Fruit fly (Drosophila melanogaster) whole organism, adult: Measurements from ENCODE around the gene Sfp33A4.

Source experiments
- CG12768 ChIP-seq: fragments of 200-800 bp; sonication (Bioruptor generic); optimal IDR thresholded peaks from 2 replicates; lab custom pipeline; 2017; ENCODE audit warnings: missing biosample characterization, missing genetic modification characterization, mild to moderate bottlenecking, moderate library complexity, missing genetic modification reagents
- CG1620 ChIP-seq: fragments of 200-800 bp; sonication (Bioruptor generic); optimal IDR thresholded peaks from 2 replicates; lab custom pipeline; 2016; ENCODE audit warnings: missing biosample characterization, missing genetic modification characterization
- CG7045 ChIP-seq: fragments of 200-800 bp; sonication (Bioruptor generic); optimal IDR thresholded peaks from 2 replicates; lab custom pipeline; 2017; ENCODE audit warnings: missing biosample characterization, mild to moderate bottlenecking, missing genetic modification characterization
- ovo ChIP-seq: fragments of 200-800 bp; sonication (Bioruptor generic); optimal IDR thresholded peaks from 2 replicates; lab custom pipeline; 2016; ENCODE audit warnings: missing biosample characterization, missing genetic modification characterization
- tj ChIP-seq: fragments of 200-800 bp; sonication (Bioruptor generic); optimal IDR thresholded peaks from 3 replicates; lab custom pipeline; 2017; ENCODE audit warnings: missing biosample characterization, mild to moderate bottlenecking, missing genetic modification characterization, moderate library complexity

- TF ChIP-seq CG12768 (GFP tag; lab: Kevin White, UChicago) (no peak), CG7045 (GFP tag; lab: Kevin White, UChicago) (no peak), tj (GFP tag; lab: Kevin White, UChicago) (no peak), ovo (GFP tag; lab: Kevin White, UChicago) (no peak), CG1620 (GFP tag; lab: Kevin White, UChicago) (no peak)
These were observed 3.3 kb upstream of the Sfp33A4 start, which contains the start of gene CG45011 for dm6 chr2L:11833786-11834185.
